Worm (Caenorhabditis elegans) whole organism, young adult: ENCODE measurements around the gene nhr-25.

Source experiments
- B0019.2 ChIP-seq: fragments of 200-800 bp; sonication (Bioruptor generic); conservative IDR thresholded peaks from 2 replicates; pipeline ENCODE4 v1.3.6; 2022; ENCODE audit warnings: missing genetic modification reagents, missing genetic modification characterization, missing compliant biosample characterization
- C06A6.2 ChIP-seq: fragments of 200-800 bp; sonication (Bioruptor generic); conservative IDR thresholded peaks from 2 replicates; pipeline ENCODE4 v1.3.6; 2022; ENCODE audit warnings: missing genetic modification characterization, missing compliant biosample characterization
- F52B5.7 ChIP-seq: sonication (generic microtip); optimal IDR thresholded peaks from 2 replicates; lab custom pipeline; 2016; ENCODE audit warnings: mild to moderate bottlenecking, missing genetic modification characterization, missing compliant biosample characterization
- F55B11.4 ChIP-seq: sonication (generic microtip); optimal IDR thresholded peaks from 2 replicates; lab custom pipeline; 2016; ENCODE audit warnings: missing compliant biosample characterization, missing genetic modification characterization, borderline replicate concordance; ENCODE audit not compliant: insufficient read depth
- F57A8.1 ChIP-seq: fragments of 200-800 bp; sonication (Bioruptor generic); optimal IDR thresholded peaks from 2 replicates; lab custom pipeline; 2018; ENCODE audit warnings: mild to moderate bottlenecking, missing genetic modification characterization, moderate library complexity, missing compliant biosample characterization
- T07F8.4 ChIP-seq: sonication (generic microtip); optimal IDR thresholded peaks from 2 replicates; lab custom pipeline; 2016; ENCODE audit warnings: mild to moderate bottlenecking, missing genetic modification characterization, moderate library complexity, missing compliant biosample characterization
- Y79H2A.3 ChIP-seq: fragments of 200-800 bp; sonication (Bioruptor generic); conservative IDR thresholded peaks from 2 replicates; pipeline ENCODE4 v1.3.6; 2022; ENCODE audit warnings: missing genetic modification reagents, missing genetic modification characterization, missing compliant biosample characterization
- Y95B8A.8 ChIP-seq: fragments of 200-800 bp; sonication (Bioruptor generic); IDR thresholded peaks from 2 replicates; pipeline ENCODE4 v1.3.6; 2022; ENCODE audit warnings: missing genetic modification reagents, missing genetic modification characterization, missing compliant biosample characterization
- ZK185.1 ChIP-seq: sonication (generic microtip); optimal IDR thresholded peaks from 2 replicates; lab custom pipeline; 2016; ENCODE audit warnings: mild to moderate bottlenecking, missing genetic modification characterization, missing compliant biosample characterization; ENCODE audit not compliant: poor library complexity, severe bottlenecking
- atf-7 ChIP-seq: sonication (generic microtip); optimal IDR thresholded peaks from 2 replicates; lab custom pipeline; 2017; ENCODE audit warnings: mild to moderate bottlenecking, missing genetic modification characterization, missing compliant biosample characterization
- attf-6 ChIP-seq: fragments of 200-800 bp; sonication (Bioruptor generic); IDR thresholded peaks from 2 replicates; pipeline ENCODE4 v1.3.6; 2022; ENCODE audit warnings: missing genetic modification reagents, missing genetic modification characterization, missing compliant biosample characterization
- bed-1 ChIP-seq: fragments of 200-800 bp; sonication (Bioruptor generic); IDR thresholded peaks from 2 replicates; pipeline ENCODE4 v1.3.6; 2022; ENCODE audit warnings: missing genetic modification reagents, missing genetic modification characterization, missing compliant biosample characterization
- bed-2 ChIP-seq: fragments of 200-800 bp; sonication (Bioruptor generic); IDR thresholded peaks from 2 replicates; pipeline ENCODE4 v1.3.6; 2022; ENCODE audit warnings: missing genetic modification reagents, missing genetic modification characterization, missing compliant biosample characterization
- ceh-100 ChIP-seq: fragments of 200-800 bp; sonication (Bioruptor generic); IDR thresholded peaks from 2 replicates; pipeline ENCODE4 v1.3.6; 2022; ENCODE audit warnings: missing genetic modification reagents, missing genetic modification characterization, missing compliant biosample characterization
- ceh-58 ChIP-seq: fragments of 200-800 bp; sonication (Bioruptor generic); IDR thresholded peaks from 2 replicates; pipeline ENCODE4 v1.3.6; 2022; ENCODE audit warnings: missing genetic modification characterization, missing compliant biosample characterization
- die-1 ChIP-seq: sonication (generic microtip); optimal IDR thresholded peaks from 2 replicates; lab custom pipeline; 2016; ENCODE audit warnings: missing genotype, mild to moderate bottlenecking, missing genetic modification characterization, missing compliant biosample characterization
- dox-1 ChIP-seq: fragments of 200-800 bp; sonication (Bioruptor generic); IDR thresholded peaks from 2 replicates; pipeline ENCODE4 v1.3.6; 2022; ENCODE audit warnings: missing genetic modification reagents, missing genetic modification characterization, missing compliant biosample characterization
- dpl-1 ChIP-seq: fragments of 150-350 bp; optimal IDR thresholded peaks from 2 replicates; lab custom pipeline; 2014; ENCODE audit warnings: missing biosample characterization, missing genetic modification reagents, missing genetic modification characterization
- efl-1 ChIP-seq: fragments of 150-350 bp; optimal IDR thresholded peaks from 2 replicates; lab custom pipeline; 2014; ENCODE audit warnings: missing biosample characterization, missing genetic modification reagents, missing genetic modification characterization
- ekl-4 ChIP-seq: fragments of 200-800 bp; sonication (Bioruptor generic); IDR thresholded peaks from 2 replicates; pipeline ENCODE4 v1.3.6; 2022; ENCODE audit warnings: missing genetic modification reagents, missing genetic modification characterization, missing compliant biosample characterization
- gei-17 ChIP-seq: fragments of 200-800 bp; sonication (Bioruptor generic); optimal IDR thresholded peaks from 2 replicates; lab custom pipeline; 2018; ENCODE audit warnings: mild to moderate bottlenecking, missing genetic modification characterization, missing compliant biosample characterization
- hrde-1 ChIP-seq: sonication (generic microtip); optimal IDR thresholded peaks from 2 replicates; lab custom pipeline; 2016; ENCODE audit warnings: missing genetic modification characterization, mild to moderate bottlenecking, missing compliant biosample characterization, moderate library complexity, missing genotype, missing genetic modification reagents, borderline replicate concordance
- hsf-1 ChIP-seq: fragments of 200-800 bp; sonication (Bioruptor generic); IDR thresholded peaks from 2 replicates; pipeline ENCODE4 v1.3.6; 2022; ENCODE audit warnings: missing genetic modification reagents, missing genetic modification characterization, missing compliant biosample characterization
- lin-26 ChIP-seq: fragments of 200-800 bp; sonication (Bioruptor generic); IDR thresholded peaks from 2 replicates; pipeline ENCODE4 v1.3.6; 2022; ENCODE audit warnings: missing genetic modification reagents, missing genetic modification characterization, missing compliant biosample characterization
- lin-35 ChIP-seq, 3 experiments: fragments of 150-350 bp in 2 of 3; sonication (generic microtip) in 1 of 3; optimal IDR thresholded peaks; 2 replicates each; lab custom pipeline; 2014 to 2018; ENCODE audit warnings: missing biosample characterization in 3 of 3, missing genetic modification characterization in 3 of 3, missing genetic modification reagents in 3 of 3
- lin-54 ChIP-seq: fragments of 200-800 bp; sonication (Bioruptor generic); optimal IDR thresholded peaks from 2 replicates; lab custom pipeline; 2018; ENCODE audit warnings: mild to moderate bottlenecking, missing genetic modification characterization, missing compliant biosample characterization
- lsy-27 ChIP-seq: sonication (generic microtip); optimal IDR thresholded peaks from 2 replicates; lab custom pipeline; 2017; ENCODE audit warnings: missing genetic modification characterization, mild to moderate bottlenecking, missing compliant biosample characterization, antibody characterized with exemption, missing genotype, borderline replicate concordance; ENCODE audit not compliant: insufficient read depth
- madf-3 ChIP-seq: fragments of 200-800 bp; sonication (Bioruptor generic); IDR thresholded peaks from 2 replicates; pipeline ENCODE4 v1.3.6; 2022; ENCODE audit warnings: missing genetic modification reagents, missing genetic modification characterization, missing compliant biosample characterization
- mes-4 ChIP-seq: sonication (generic microtip); optimal IDR thresholded peaks from 2 replicates; lab custom pipeline; 2016; ENCODE audit warnings: missing genotype, missing genetic modification characterization, missing compliant biosample characterization
- mxl-1 ChIP-seq: sonication (generic microtip); optimal IDR thresholded peaks from 2 replicates; lab custom pipeline; 2016; ENCODE audit warnings: missing genetic modification characterization, missing compliant biosample characterization
- nfya-1 ChIP-seq: sonication (generic microtip); optimal IDR thresholded peaks from 2 replicates; lab custom pipeline; 2017; ENCODE audit warnings: antibody characterized with exemption, missing compliant biosample characterization, missing genetic modification characterization, borderline replicate concordance; ENCODE audit not compliant: insufficient read depth
- nfya-2 ChIP-seq: fragments of 200-800 bp; sonication (Bioruptor generic); IDR thresholded peaks from 2 replicates; pipeline ENCODE4 v1.3.6; 2022; ENCODE audit warnings: missing genetic modification reagents, missing genetic modification characterization, missing compliant biosample characterization
- nhr-179 ChIP-seq: sonication (generic microtip); optimal IDR thresholded peaks from 2 replicates; lab custom pipeline; 2016; ENCODE audit warnings: mild to moderate bottlenecking, missing genetic modification characterization, missing compliant biosample characterization
- nhr-80 ChIP-seq: sonication (generic microtip); optimal IDR thresholded peaks from 2 replicates; lab custom pipeline; 2016; ENCODE audit warnings: missing genetic modification characterization, missing compliant biosample characterization
- rec-8 ChIP-seq, 2 experiments: sonication (generic microtip); optimal IDR thresholded peaks; 2 replicates each; lab custom pipeline; 2016; ENCODE audit warnings: mild to moderate bottlenecking in 2 of 2, missing genetic modification characterization in 2 of 2, missing genetic modification reagents in 2 of 2, missing genotype in 2 of 2, missing biosample characterization in 1 of 2, missing compliant biosample characterization in 1 of 2, moderate library complexity in 1 of 2
- rpc-1 ChIP-seq, 2 experiments: fragments of 150-350 bp in 1 of 2; sonication (generic microtip) in 1 of 2; optimal IDR thresholded peaks; 2 replicates each; lab custom pipeline; 2014 to 2018; ENCODE audit warnings: missing biosample characterization in 1 of 2, missing genetic modification characterization in 1 of 2, missing genetic modification reagents in 1 of 2, missing genotype in 1 of 2
- tbx-9 ChIP-seq: sonication (generic microtip); optimal IDR thresholded peaks from 2 replicates; lab custom pipeline; 2016; ENCODE audit warnings: borderline replicate concordance, missing genetic modification characterization, inconsistent platforms, missing compliant biosample characterization
- tlf-1 ChIP-seq: fragments of 200-800 bp; sonication (Bioruptor generic); optimal IDR thresholded peaks from 2 replicates; lab custom pipeline; 2018; ENCODE audit warnings: mild to moderate bottlenecking, missing genetic modification characterization, missing compliant biosample characterization
- xnd-1 ChIP-seq: sonication (generic microtip); optimal IDR thresholded peaks from 2 replicates; lab custom pipeline; 2016; ENCODE audit warnings: missing genotype, missing genetic modification reagents, missing genetic modification characterization, missing compliant biosample characterization
- zim-3 ChIP-seq: sonication (generic microtip); optimal IDR thresholded peaks from 2 replicates; lab custom pipeline; 2017; ENCODE audit warnings: mild to moderate bottlenecking, missing genetic modification characterization, moderate library complexity, missing compliant biosample characterization
- ztf-22 ChIP-seq: fragments of 200-800 bp; sonication (Bioruptor generic); optimal IDR thresholded peaks from 2 replicates; lab custom pipeline; 2018; ENCODE audit warnings: mild to moderate bottlenecking, missing genetic modification characterization, moderate library complexity, missing compliant biosample characterization
- ztf-6 ChIP-seq: fragments of 200-800 bp; sonication (Bioruptor generic); IDR thresholded peaks from 2 replicates; pipeline ENCODE4 v1.3.6; 2022; ENCODE audit warnings: missing genetic modification reagents, missing genetic modification characterization, missing compliant biosample characterization

The nhr-25 gene

DNA sequence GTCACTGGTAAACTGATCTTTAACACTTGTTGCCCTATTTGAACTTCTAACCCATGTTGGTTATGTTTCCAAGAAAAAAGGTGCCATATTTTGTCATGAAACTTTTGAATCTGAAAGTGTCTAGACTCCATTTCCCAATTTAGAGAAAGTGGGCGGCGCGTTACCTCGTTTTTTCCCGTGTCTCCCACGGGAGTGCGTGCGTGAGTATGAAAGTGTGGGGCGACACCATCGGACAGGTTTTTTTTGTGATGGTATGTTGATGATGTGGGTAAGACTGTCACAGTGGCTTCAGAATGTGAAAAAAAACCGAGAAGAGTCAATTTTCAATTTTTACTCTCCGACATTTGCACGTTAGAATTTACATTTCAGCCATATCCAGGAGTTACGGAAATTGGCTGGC, 2.6 kb upstream of the nhr-25 start:
- TF ChIP-seq C06A6.2 (no peak), madf-3 (GFP tag; lab: Robert Waterston, UW) (0 out of 2 replicates have a peak, but pooled peaks have one; percentile 31)

DNA sequence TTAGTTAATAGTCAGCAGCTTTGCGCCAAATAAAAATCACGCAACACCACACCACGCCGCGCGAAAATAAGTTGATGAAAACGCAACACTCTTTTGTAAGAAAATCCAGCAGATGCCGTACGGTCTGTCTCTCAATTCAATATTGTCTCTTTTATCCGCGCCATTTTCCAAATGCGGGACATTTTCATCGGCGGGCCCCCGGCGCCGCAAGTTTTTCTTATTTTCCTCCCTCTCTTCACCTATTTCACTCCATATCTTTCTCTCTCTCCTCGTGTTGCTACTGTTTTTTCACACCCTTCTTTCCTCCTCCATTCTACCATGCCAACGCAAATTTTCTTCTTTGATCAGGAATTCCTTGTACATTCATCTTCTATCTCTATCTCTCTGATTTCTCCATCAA, 2.0 kb upstream of the nhr-25 start:
- no peak for TF ChIP-seq rpc-1 (optimal IDR thresholded peaks at IDR 0.05; lab: Kevin White, UChicago)
- TF ChIP-seq rpc-1 (tag; optimal IDR thresholded peaks at IDR 0.05; lab: Kevin White, UChicago): no peak
- TF ChIP-seq nhr-80: no peak
- no peak for TF ChIP-seq nhr-179 (tag; lab: Kevin White, UChicago)
- TF ChIP-seq mxl-1 (tag; lab: Kevin White, UChicago): no peak
- no peak for TF ChIP-seq ztf-6 (GFP tag; lab: Robert Waterston, UW)
- TF ChIP-seq attf-6: no peak
- TF ChIP-seq ztf-22 (GFP tag; lab: Kevin White, UChicago): no peak
- TF ChIP-seq bed-2 (GFP tag; lab: Robert Waterston, UW): no peak
- TF ChIP-seq ceh-58: no peak
- no peak for TF ChIP-seq gei-17 (GFP tag; lab: Kevin White, UChicago)
- no peak for TF ChIP-seq lin-35 (GFP tag; optimal IDR thresholded peaks at IDR 0.05; lab: Kevin White, UChicago)
- TF ChIP-seq lin-26 (GFP tag; lab: Robert Waterston, UW): no peak
- TF ChIP-seq ZK185.1 (tag; lab: Kevin White, UChicago): no peak
- TF ChIP-seq, all 124 proteins: peak for 0

ce11 chrX:13006734-13007133, 1.6 kb upstream of the nhr-25 start:
- TF ChIP-seq rec-8 (tag; optimal IDR thresholded peaks at IDR 0.05; lab: Kevin White, UChicago) (no peak), lin-26 (GFP tag; lab: Robert Waterston, UW) (no peak), T07F8.4 (tag; lab: Kevin White, UChicago) (no peak), hsf-1 (GFP tag; lab: Robert Waterston, UW) (no peak), ekl-4 (GFP tag; lab: Robert Waterston, UW) (no peak), bed-1 (GFP tag; lab: Robert Waterston, UW) (no peak), nhr-179 (tag; lab: Kevin White, UChicago) (no peak), hrde-1 (tag; lab: Kevin White, UChicago) (no peak), dox-1 (no peak), tbx-9 (tag; lab: Kevin White, UChicago) (no peak)

DNA sequence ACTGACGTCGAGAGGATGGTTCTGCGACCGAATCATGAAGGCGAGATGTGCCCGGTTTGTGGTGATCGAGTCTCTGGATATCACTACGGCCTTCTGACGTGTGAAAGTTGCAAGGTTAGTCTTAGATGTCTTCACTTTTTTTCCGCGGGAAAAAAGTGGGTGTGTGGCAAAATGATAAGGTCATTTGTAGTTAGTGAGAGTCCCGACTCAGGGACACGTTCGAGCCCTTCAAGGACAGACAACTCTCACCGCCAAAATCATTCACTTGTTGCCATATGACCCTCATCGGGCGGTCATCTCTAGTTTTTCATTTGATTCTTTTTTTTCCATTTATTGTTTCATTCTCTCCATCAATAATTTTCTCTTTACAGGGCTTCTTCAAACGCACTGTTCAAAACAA, 602 bp downstream of the nhr-25 start:
- TF ChIP-seq nfya-2 (GFP tag; lab: Robert Waterston, UW) (no peak), ceh-100 (no peak), C06A6.2 (no peak), xnd-1 (no peak), efl-1 (GFP tag; lab: Kevin White, UChicago) (no peak), lsy-27 (tag; lab: Kevin White, UChicago) (no peak), B0019.2 (GFP tag; lab: Robert Waterston, UW) (no peak), F52B5.7 (tag; lab: Kevin White, UChicago) (no peak)

DNA sequence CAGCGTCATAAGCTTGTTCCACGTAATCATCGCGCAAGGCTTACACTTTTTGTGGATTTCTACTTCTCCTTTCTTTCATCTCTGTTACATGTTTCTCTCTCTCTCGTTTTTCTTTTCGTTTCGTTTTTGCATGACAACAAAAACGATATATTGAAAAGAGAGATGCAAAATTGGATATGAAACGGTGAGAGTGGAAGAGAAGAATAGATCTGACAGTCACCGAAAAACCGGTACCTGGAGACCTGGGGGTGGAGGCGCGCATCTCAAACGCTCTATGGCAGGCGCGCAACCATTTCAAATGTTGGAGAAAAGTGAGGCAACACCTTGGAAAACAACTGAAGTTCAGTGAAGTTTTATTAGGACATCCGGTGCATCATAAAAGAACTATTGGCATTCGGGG, 1.4 kb downstream of the nhr-25 start:
- TF ChIP-seq nfya-1 (tag; lab: Kevin White, UChicago) (no peak), F57A8.1 (GFP tag; lab: Kevin White, UChicago) (no peak), lin-54 (GFP tag; lab: Kevin White, UChicago) (no peak), bed-1 (GFP tag; lab: Robert Waterston, UW) (no peak), tlf-1 (GFP tag; lab: Kevin White, UChicago) (no peak), die-1 (no peak), F55B11.4 (tag; lab: Kevin White, UChicago) (no peak), nhr-80 (no peak), Y95B8A.8 (GFP tag; lab: Robert Waterston, UW) (no peak), mxl-1 (tag; lab: Kevin White, UChicago) (no peak), dpl-1 (GFP tag; lab: Kevin White, UChicago) (no peak), mes-4 (tag; lab: Kevin White, UChicago) (no peak), atf-7 (no peak), Y79H2A.3 (GFP tag; lab: Robert Waterston, UW) (no peak), zim-3 (tag; lab: Kevin White, UChicago) (no peak), lin-26 (GFP tag; lab: Robert Waterston, UW) (no peak)
